Worm (Caenorhabditis elegans) whole organism, L1 larva: Measurements from ENCODE around the gene Y50E8A.5.

Source experiments
- C16A3.4 ChIP-seq: fragments of 150-350 bp; optimal IDR thresholded peaks from 2 replicates; lab custom pipeline; 2014; ENCODE audit warnings: missing biosample characterization, missing genetic modification characterization
- aly-2 ChIP-seq: fragments of 150-350 bp; optimal IDR thresholded peaks from 2 replicates; lab custom pipeline; 2014; ENCODE audit warnings: missing biosample characterization, missing genetic modification characterization
- ama-1 ChIP-seq: fragments of 150-350 bp; optimal IDR thresholded peaks from 2 replicates; lab custom pipeline; 2014
- ceh-82 ChIP-seq, 3 experiments: fragments of 150-350 bp in 1 of 3; sonication (generic microtip) in 2 of 3; optimal IDR thresholded peaks; 2 replicates each; lab custom pipeline; 2014 to 2017; ENCODE audit warnings: missing biosample characterization in 3 of 3, missing genetic modification characterization in 3 of 3
- ceh-88 ChIP-seq: fragments of 200-800 bp; sonication (Bioruptor generic); IDR thresholded peaks from 2 replicates; pipeline ENCODE4 v1.3.6; 2022; ENCODE audit warnings: missing genetic modification characterization, missing compliant biosample characterization
- ceh-90 ChIP-seq: sonication (generic microtip); optimal IDR thresholded peaks from 2 replicates; lab custom pipeline; 2016; ENCODE audit warnings: missing genetic modification characterization, missing compliant biosample characterization
- ces-1 ChIP-seq: fragments of 150-350 bp; optimal IDR thresholded peaks from 2 replicates; lab custom pipeline; 2014; ENCODE audit warnings: missing biosample characterization, missing genetic modification reagents, missing genetic modification characterization
- dpl-1 ChIP-seq, 3 experiments: fragments of 150-350 bp in 2 of 3; sonication (generic microtip) in 1 of 3; optimal IDR thresholded peaks; 2 replicates each; lab custom pipeline; 2014 to 2017; ENCODE audit warnings: missing biosample characterization in 3 of 3, missing genetic modification characterization in 3 of 3, missing genetic modification reagents in 3 of 3
- efl-1 ChIP-seq, 4 experiments: fragments of 150-350 bp; optimal IDR thresholded peaks in 3 of 4; peaks in 1 of 4; 1 replicate in 1 of 4; 2 replicates in 3 of 4; lab custom pipeline; 2014; ENCODE audit warnings: missing biosample characterization in 2 of 4, missing genetic modification characterization in 2 of 4, missing genetic modification reagents in 2 of 4
- efl-3 ChIP-seq: fragments of 200-800 bp; sonication (Bioruptor generic); optimal IDR thresholded peaks from 2 replicates; lab custom pipeline; 2018; ENCODE audit warnings: mild to moderate bottlenecking, missing genetic modification characterization, missing compliant biosample characterization
- egl-13 ChIP-seq: sonication (generic microtip); optimal IDR thresholded peaks from 2 replicates; lab custom pipeline; 2016; ENCODE audit warnings: missing genotype, missing genetic modification reagents, missing genetic modification characterization, missing compliant biosample characterization
- elt-2 ChIP-seq: sonication (generic microtip); optimal IDR thresholded peaks from 2 replicates; lab custom pipeline; 2016; ENCODE audit warnings: missing genetic modification characterization, mild to moderate bottlenecking, inconsistent platforms, missing compliant biosample characterization, missing genetic modification reagents
- fkh-10 ChIP-seq: sonication (generic microtip); optimal IDR thresholded peaks from 2 replicates; lab custom pipeline; 2017; ENCODE audit warnings: missing biosample characterization, missing genetic modification reagents, missing genetic modification characterization
- fkh-4 ChIP-seq: sonication (generic microtip); optimal IDR thresholded peaks from 2 replicates; lab custom pipeline; 2016; ENCODE audit warnings: missing compliant biosample characterization, missing genetic modification characterization, borderline replicate concordance
- grh-1 ChIP-seq: fragments of 200-800 bp; sonication (Bioruptor generic); IDR thresholded peaks from 2 replicates; pipeline ENCODE4 v1.3.6; 2022; ENCODE audit warnings: missing genetic modification reagents, missing genetic modification characterization, missing compliant biosample characterization
- lin-13 ChIP-seq: fragments of 150-350 bp; optimal IDR thresholded peaks from 2 replicates; lab custom pipeline; 2014; ENCODE audit warnings: missing biosample characterization, missing genetic modification reagents, missing genetic modification characterization
- lin-14 ChIP-seq: fragments of 200-800 bp; sonication (Bioruptor generic); optimal IDR thresholded peaks from 2 replicates; lab custom pipeline; 2018; ENCODE audit warnings: mild to moderate bottlenecking, missing genetic modification characterization, moderate library complexity, missing compliant biosample characterization
- lin-39 ChIP-seq: fragments of 150-350 bp; optimal IDR thresholded peaks from 2 replicates; lab custom pipeline; 2014; ENCODE audit warnings: missing biosample characterization, missing genetic modification reagents, missing genetic modification characterization
- mdl-1 ChIP-seq, 2 experiments: fragments of 150-350 bp; optimal IDR thresholded peaks; 2 replicates each; lab custom pipeline; 2014 to 2017; ENCODE audit warnings: missing biosample characterization in 2 of 2, missing genetic modification characterization in 2 of 2, inconsistent platforms in 1 of 2
- nhr-19 ChIP-seq: fragments of 200-800 bp; sonication (Bioruptor generic); conservative IDR thresholded peaks from 2 replicates; pipeline ENCODE4 v1.3.6; 2022; ENCODE audit warnings: missing genetic modification characterization, missing compliant biosample characterization
- nhr-28 ChIP-seq: fragments of 150-350 bp; optimal IDR thresholded peaks from 2 replicates; lab custom pipeline; 2014; ENCODE audit warnings: missing biosample characterization, missing genetic modification characterization
- nhr-76 ChIP-seq: sonication (generic microtip); optimal IDR thresholded peaks from 2 replicates; lab custom pipeline; 2017; ENCODE audit warnings: missing biosample characterization, missing genetic modification characterization
- nhr-84 ChIP-seq: sonication (generic microtip); optimal IDR thresholded peaks from 2 replicates; lab custom pipeline; 2017; ENCODE audit warnings: missing biosample characterization, missing genetic modification characterization
- nhr-85 ChIP-seq: sonication (generic microtip); peaks from one replicate; lab custom pipeline; 2016; ENCODE audit warnings: missing genetic modification characterization, inconsistent platforms, missing compliant biosample characterization
- pag-3 ChIP-seq: sonication (generic microtip); optimal IDR thresholded peaks from 2 replicates; lab custom pipeline; 2017; ENCODE audit warnings: missing genetic modification characterization, mild to moderate bottlenecking, missing compliant biosample characterization, antibody characterized with exemption, borderline replicate concordance; ENCODE audit not compliant: insufficient read depth
- rnt-1 ChIP-seq: sonication (generic microtip); optimal IDR thresholded peaks from 2 replicates; lab custom pipeline; 2016; ENCODE audit warnings: mild to moderate bottlenecking, missing genetic modification characterization, moderate library complexity, missing compliant biosample characterization
- skn-1 ChIP-seq: fragments of 150-350 bp; optimal IDR thresholded peaks from 2 replicates; lab custom pipeline; 2014; ENCODE audit warnings: missing biosample characterization, missing genetic modification characterization
- snu-23 ChIP-seq: sonication (generic microtip); optimal IDR thresholded peaks from 2 replicates; lab custom pipeline; 2016; ENCODE audit warnings: missing genetic modification characterization, missing compliant biosample characterization
- sox-4 ChIP-seq: sonication (generic microtip); optimal IDR thresholded peaks from 2 replicates; lab custom pipeline; 2016; ENCODE audit warnings: missing genetic modification characterization, missing compliant biosample characterization
- sptf-1 ChIP-seq: fragments of 150-350 bp; optimal IDR thresholded peaks from 2 replicates; lab custom pipeline; 2014; ENCODE audit warnings: missing biosample characterization, missing genetic modification characterization
- tlp-1 ChIP-seq: fragments of 150-350 bp; optimal IDR thresholded peaks from 2 replicates; lab custom pipeline; 2014; ENCODE audit warnings: missing biosample characterization, missing genetic modification characterization
- unc-98 ChIP-seq: fragments of 200-800 bp; sonication (Bioruptor generic); IDR thresholded peaks from 2 replicates; pipeline ENCODE4 v1.3.6; 2022; ENCODE audit warnings: missing genetic modification characterization, missing compliant biosample characterization
- ztf-11 ChIP-seq, 2 experiments: sonication (generic microtip); optimal IDR thresholded peaks; 2 replicates each; lab custom pipeline; 2016 to 2017; ENCODE audit warnings: missing genetic modification characterization in 2 of 2, missing biosample characterization in 1 of 2, missing compliant biosample characterization in 1 of 2

Gene Y50E8A.5

DNA sequence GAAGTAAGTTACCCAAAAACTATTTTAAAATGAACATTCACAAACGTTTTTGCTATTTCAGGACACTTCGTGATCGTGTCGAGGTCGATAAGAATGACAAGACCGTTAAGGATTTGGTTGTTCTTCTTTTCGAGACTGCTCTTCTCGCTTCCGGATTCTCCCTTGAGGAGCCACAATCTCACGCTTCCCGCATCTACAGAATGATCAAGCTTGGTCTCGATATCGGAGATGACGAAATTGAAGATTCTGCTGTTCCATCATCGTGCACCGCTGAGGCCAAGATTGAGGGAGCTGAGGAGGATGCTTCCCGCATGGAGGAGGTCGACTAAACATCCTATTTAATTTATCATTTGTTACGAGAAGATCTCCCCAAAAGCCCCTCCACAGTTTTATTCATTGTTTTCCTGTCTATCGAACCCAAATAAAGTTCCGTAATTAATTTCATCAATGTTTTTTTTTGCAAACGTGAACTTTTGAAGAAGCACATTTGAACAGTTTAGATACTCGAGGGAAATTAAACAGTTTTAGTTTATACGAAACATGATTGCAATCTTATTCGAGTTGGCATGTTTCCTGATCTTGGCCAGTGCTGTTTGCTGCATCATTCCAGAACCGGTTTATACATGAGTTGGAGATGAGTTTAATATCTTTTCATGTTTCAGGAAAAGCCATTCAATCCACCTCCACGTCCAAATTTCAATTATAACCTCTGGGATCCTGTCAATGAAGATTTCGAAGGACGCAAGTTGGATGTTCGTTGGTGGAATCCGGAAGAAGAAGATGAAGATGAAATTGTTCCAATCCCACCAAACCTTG, 48.4 kb downstream of the Y50E8A.5 start, which contains the start of gene C47E8.11 (continued):
- TF ChIP-seq mdl-1 (tag; optimal IDR thresholded peaks at IDR 0.05; lab: Kevin White, UChicago) (no peak), snu-23 (GFP tag; lab: Kevin White, UChicago) (peak; percentile 67), ama-1 (lab: Kevin White, UChicago) (peak; percentile 98), elt-2 (peak; percentile 31), tlp-1 (tag; lab: Kevin White, UChicago) (no peak), ceh-88 (GFP tag; lab: Robert Waterston, UW) (no peak), lin-39 (tag; lab: Kevin White, UChicago) (no peak), lin-13 (peak; percentile 25), sptf-1 (tag; lab: Kevin White, UChicago) (no peak), pag-3 (tag; lab: Kevin White, UChicago) (peak; percentile 18), aly-2 (peak; percentile 100), nhr-28 (tag; lab: Kevin White, UChicago) (no peak), lin-14 (GFP tag; lab: Kevin White, UChicago) (peak; percentile 33), efl-3 (GFP tag; lab: Kevin White, UChicago) (no peak), ces-1 (GFP tag; lab: Kevin White, UChicago) (no peak), efl-1 (optimal IDR thresholded peaks at IDR 0.05; lab: Kevin White, UChicago) (no peak), efl-1 (GFP tag; optimal IDR thresholded peaks at IDR 0.05 in 1 of 2; lab: Kevin White, UChicago) (peak; percentile 13 to 68)

DNA sequence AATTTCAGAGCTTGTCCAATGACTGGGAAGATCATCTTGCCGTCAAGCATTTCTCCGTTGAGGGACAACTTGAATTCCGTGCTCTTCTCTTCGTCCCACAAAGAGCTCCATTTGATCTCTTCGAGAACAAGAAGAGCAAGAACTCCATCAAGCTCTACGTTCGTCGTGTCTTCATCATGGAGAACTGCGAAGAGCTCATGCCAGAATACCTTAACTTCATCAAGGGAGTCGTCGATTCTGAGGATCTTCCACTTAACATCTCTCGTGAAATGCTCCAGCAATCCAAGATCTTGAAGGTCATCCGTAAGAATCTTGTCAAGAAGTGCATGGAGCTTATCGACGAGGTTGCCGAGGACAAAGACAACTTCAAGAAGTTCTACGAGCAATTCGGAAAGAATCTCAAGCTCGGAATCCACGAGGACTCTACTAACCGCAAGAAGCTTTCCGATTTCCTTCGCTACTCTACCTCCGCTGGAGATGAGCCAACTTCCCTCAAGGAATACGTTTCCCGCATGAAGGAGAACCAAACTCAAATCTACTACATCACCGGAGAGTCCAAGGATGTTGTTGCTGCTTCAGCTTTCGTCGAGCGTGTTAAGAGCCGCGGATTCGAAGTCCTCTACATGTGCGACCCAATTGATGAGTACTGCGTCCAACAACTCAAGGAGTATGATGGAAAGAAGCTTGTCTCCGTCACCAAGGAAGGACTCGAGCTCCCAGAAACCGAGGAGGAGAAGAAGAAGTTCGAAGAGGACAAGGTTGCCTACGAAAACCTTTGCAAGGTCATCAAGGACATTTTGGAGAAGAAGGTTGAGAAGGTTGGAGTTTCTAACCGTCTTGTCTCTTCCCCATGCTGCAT, 49.4 kb downstream of the Y50E8A.5 start:
- TF ChIP-seq nhr-76 (tag; lab: Kevin White, UChicago) (no peak), ama-1 (lab: Kevin White, UChicago) (peak; percentile 68), fkh-10 (GFP tag; lab: Kevin White, UChicago) (no peak), ceh-90 (tag; lab: Kevin White, UChicago) (no peak), skn-1 (tag; lab: Kevin White, UChicago) (peak; percentile 21), fkh-4 (tag; lab: Kevin White, UChicago) (no peak), nhr-84 (tag; lab: Kevin White, UChicago) (no peak), rnt-1 (peak; percentile 1), grh-1 (GFP tag; lab: Robert Waterston, UW) (no peak), dpl-1 (GFP tag; optimal IDR thresholded peaks at IDR 0.05; lab: Kevin White, UChicago) (no peak), efl-1 (optimal IDR thresholded peaks at IDR 0.05; lab: Kevin White, UChicago) (no peak), efl-1 (GFP tag; optimal IDR thresholded peaks at IDR 0.05 in 1 of 2; lab: Kevin White, UChicago) (peak in 1 of 2 experiments; percentile 78), egl-13 (no peak), unc-98 (GFP tag; lab: Robert Waterston, UW) (no peak), ztf-11 (tag; optimal IDR thresholded peaks at IDR 0.05; lab: Kevin White, UChicago) (peak in 1 of 2 experiments; percentile 7), nhr-85 (tag; lab: Kevin White, UChicago) (peak; percentile 62), ceh-82 (tag; optimal IDR thresholded peaks at IDR 0.05; lab: Kevin White, UChicago) (no peak), C16A3.4 (no peak), nhr-19 (GFP tag; lab: Robert Waterston, UW) (no peak), sox-4 (tag; lab: Kevin White, UChicago) (no peak)
- TF ChIP-seq, all 84 proteins: peak for 6
